Worm (Caenorhabditis elegans): ENCODE results near the gene F25F2.1.

Gene F25F2.1

DNA sequence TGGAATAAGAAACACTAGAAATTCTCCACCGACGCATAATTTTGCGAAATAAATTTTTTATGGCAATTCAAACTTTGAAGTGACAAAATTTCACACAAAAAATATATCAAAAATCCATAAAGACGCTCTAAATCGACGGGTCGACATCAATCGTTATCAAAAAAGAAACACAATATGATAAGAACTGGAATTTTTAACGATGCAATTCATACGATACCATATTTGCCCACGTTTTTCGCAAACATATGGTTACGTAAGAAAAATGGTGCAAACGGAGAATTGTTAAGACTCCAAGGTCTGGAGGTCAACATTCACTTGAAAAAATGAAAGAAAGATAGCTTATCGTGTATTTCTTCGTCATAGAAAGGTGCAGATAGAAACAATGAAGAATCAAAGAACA is 2.5 kb upstream of the F25F2.1 start:
- TF ChIP-seq him-1 (tag; optimal IDR thresholded peaks at IDR 0.05) (no peak), W03F9.2 (tag; optimal IDR thresholded peaks at IDR 0.05) (no peak), dao-5 (tag; optimal IDR thresholded peaks at IDR 0.05) (no peak)

DNA sequence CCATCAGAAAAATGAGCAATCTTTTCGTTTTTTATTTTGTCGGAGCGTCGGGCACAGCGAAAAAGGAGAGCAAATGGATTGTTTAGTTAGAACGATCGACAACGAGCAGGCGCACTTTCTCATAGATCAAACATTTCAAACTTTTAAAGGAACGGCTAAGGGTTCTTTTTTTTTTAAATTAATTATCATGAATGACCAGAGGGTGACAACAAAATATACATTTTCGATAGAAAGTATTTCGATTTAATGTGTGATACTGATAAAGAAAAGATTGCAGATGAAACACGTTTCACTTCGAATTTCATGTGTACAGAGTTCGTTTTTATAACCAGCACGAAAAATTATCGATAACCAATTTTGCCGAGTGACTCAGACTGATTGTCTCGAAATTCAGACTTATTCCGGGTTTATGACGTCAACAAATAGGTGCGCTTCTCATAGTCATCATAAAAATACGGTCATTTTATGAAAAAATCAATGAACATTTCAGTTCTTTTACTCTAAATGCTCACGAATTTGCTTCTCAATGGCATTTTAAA is 2.0 kb upstream of the F25F2.1 start:
- TF ChIP-seq W03F9.2 (tag; optimal IDR thresholded peaks at IDR 0.05) (peak; percentile 14), him-1 (tag; optimal IDR thresholded peaks at IDR 0.05) (no peak)

DNA sequence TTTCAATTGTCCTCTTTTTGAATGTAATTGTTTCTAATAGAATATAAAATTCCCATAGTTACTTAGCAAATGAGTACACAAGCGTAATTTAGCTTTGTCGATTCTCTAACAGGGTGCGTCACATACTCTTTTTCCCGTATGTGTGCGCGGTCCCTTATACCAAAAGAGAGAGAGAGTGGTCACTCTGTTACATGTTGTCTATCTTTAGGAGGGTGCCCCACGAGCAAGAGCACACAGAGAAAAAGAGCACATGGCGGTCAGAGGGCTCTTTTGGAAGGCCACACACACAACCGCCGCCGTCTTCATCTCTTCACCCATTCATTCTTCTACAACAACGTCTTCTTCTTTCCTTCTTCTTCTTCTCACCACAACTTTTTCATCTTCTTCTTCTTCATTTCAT is 5.3 kb downstream of the F25F2.1 start:
- TF ChIP-seq him-1 (tag; optimal IDR thresholded peaks at IDR 0.05), result peak; percentile 42
- TF ChIP-seq dao-5 (tag; optimal IDR thresholded peaks at IDR 0.05), result no peak

DNA sequence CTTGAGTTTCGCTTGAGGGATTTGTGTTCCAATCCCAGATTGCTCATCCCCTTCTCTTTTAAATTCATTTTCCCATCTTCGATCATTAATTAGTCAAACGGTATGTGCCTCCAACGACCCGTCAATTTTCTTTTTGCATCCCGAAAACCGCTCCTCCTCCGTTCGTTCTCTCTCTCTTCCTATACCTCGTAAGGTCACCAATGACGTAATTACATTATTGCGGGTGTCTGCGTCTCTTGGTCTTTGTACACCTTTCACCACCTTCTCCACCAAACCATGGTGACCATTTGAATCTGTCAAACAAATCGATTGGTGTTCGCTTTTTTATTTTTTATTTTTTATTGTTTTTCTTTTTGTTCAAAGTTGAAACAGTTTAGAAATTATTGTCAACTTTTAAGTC is 6.5 kb downstream of the F25F2.1 start:
- TF ChIP-seq dao-5 (tag; optimal IDR thresholded peaks at IDR 0.05) (no peak), him-1 (tag; optimal IDR thresholded peaks at IDR 0.05) (no peak)

DNA sequence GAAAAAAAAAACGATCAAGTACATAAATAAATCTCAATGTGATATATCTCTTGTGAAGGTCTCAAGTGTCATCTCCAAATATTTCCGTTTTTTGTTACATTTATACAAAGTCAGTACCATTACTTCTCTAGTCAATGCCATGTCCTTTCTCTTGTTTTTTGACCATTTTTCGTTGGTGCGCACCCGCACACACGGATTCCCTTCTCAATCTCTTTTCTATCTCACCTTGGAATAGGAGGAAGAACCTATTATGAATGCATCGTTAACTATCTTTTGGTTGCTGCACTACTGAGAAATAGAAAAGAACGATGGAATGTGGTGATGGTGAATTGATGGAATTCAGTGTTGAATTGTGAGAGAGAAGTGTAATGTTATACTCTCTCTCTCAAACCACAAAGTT is 9.1 kb downstream of the F25F2.1 start:
- TF ChIP-seq dao-5 (tag; optimal IDR thresholded peaks at IDR 0.05), result no peak
- no peak for TF ChIP-seq him-1 (tag; optimal IDR thresholded peaks at IDR 0.05)
- no peak for TF ChIP-seq W03F9.2 (tag; optimal IDR thresholded peaks at IDR 0.05)

DNA sequence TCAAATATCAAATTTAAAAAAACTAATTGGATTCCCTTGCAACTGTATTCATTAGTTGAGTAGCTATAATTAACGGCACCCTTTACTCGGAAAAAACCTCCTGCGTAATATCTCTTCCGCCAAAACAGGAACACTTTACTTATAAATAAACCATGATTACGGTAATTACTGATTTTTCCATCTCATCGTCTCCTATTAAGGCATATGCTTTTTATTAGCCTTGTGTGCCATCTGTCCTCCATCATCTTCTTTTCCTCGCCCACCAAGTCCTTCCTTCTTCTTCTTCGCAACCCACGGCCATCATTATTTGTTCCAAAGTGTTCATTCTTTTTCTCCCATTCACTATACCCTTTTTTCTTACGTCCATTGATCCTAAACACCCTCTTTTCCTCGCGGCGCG is 10.8 kb downstream of the F25F2.1 start:
- TF ChIP-seq dao-5 (tag; optimal IDR thresholded peaks at IDR 0.05) (no peak), him-1 (tag; optimal IDR thresholded peaks at IDR 0.05) (no peak), W03F9.2 (tag; optimal IDR thresholded peaks at IDR 0.05) (no peak)

DNA sequence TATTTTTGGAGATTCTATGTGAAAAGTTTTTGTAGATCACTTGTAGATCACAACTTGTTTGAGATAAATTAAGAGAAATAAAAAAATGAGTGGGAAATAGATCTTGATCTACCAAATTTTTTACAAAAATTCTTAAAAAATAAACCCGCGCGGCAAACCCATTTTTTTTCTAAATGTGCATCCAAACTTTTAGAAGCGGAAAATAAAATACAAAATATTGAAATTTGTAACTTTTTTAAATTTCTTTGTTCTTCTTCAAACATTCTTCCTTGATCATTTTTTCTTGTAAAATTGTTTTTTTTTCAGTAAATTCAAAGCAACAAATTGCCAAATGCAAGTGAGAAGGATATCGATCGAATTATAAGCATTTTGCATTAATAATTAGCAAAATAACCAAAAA is 11.4 kb downstream of the F25F2.1 start, which contains the start of gene cdh-4:
Gene cdh-4, plus strand, starts transcription at position 301 of the 400 bp plus-strand sequence.
- no peak for TF ChIP-seq dao-5 (tag; optimal IDR thresholded peaks at IDR 0.05)
- no peak for TF ChIP-seq W03F9.2 (tag; optimal IDR thresholded peaks at IDR 0.05)
- no peak for TF ChIP-seq him-1 (tag; optimal IDR thresholded peaks at IDR 0.05)

DNA sequence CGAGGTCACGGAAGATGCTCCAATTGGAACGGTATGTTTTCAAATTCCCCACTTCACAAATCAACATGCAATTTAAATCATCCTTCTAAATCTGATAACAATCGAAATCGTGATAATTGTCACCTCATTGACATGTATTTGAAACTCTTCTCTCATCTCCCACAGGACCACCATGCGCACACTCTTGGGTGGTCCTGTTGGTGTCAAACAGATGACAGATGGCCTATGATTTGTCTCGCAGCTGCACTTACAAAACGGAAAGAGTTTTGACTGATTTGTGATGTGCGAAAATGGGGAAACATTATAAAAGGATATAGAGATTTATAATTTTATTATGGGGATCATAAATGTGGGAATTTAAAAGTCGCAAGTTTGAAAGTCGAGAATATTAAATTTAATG is 14.8 kb downstream of the F25F2.1 start:
- no peak for TF ChIP-seq W03F9.2 (tag; optimal IDR thresholded peaks at IDR 0.05)
- no peak for TF ChIP-seq him-1 (tag; optimal IDR thresholded peaks at IDR 0.05)
- no peak for TF ChIP-seq dao-5 (tag; optimal IDR thresholded peaks at IDR 0.05)

DNA sequence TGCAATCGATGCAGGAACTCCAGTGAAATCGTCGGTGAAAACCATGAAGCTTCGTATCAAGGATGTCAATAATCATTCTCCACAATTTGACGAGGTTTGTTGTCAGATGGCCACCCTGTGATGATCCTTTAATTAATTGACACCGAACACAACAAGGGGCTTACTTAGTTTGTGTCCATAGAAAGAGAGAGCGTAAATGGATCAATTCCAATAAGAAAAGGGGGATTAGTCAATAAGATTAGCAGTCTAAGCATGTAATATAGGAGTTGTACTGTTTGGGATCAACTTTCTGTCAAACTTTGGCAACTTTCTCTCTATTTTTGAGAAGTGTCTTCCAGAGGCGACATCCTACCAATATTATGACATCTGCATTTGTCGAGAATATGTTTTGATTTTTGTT is 15.4 kb downstream of the F25F2.1 start:
- TF ChIP-seq him-1 (tag; optimal IDR thresholded peaks at IDR 0.05) (no peak), dao-5 (tag; optimal IDR thresholded peaks at IDR 0.05) (no peak), W03F9.2 (tag; optimal IDR thresholded peaks at IDR 0.05) (no peak)

DNA sequence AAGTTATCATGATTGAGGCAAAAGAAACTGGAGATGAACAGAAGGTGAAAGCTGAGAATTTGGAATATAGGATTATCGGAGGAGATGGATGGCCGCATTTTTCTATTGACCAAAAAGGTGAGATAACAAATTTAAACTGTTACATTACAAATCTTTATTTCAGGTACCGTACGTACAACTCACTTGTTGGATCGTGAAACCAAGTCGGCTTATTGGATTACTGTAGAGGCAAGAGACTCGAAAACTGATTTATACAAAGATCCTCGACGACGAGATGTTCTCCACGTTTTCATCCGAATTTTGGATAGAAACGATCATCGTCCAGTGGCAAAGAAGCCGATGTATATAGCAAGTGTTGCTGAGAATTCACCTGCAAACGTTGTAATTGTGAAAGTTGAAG is 17.3 kb downstream of the F25F2.1 start:
- TF ChIP-seq dao-5 (tag; optimal IDR thresholded peaks at IDR 0.05), result no peak
- TF ChIP-seq him-1 (tag; optimal IDR thresholded peaks at IDR 0.05), result no peak
- TF ChIP-seq W03F9.2 (tag; optimal IDR thresholded peaks at IDR 0.05), result no peak

DNA sequence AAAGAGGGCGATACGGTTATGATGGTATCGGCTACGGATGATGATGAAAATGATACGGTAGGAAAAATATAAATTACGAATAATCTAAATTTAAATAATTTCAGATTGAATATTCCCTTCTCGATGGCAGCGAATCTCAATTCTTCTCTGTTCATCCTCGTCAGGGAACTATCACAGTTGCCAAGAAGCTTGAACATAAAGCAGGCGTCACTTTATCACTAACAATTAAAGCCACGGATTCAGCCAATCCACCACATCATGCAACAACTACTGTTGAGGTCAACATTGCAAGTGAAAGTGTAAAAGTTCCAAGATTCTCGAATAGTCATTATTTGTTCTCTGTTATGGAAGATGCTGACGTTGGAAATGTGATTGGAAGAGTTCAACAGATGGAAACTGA is 22.3 kb downstream of the F25F2.1 start:
- TF ChIP-seq dao-5 (tag; optimal IDR thresholded peaks at IDR 0.05), result no peak

DNA sequence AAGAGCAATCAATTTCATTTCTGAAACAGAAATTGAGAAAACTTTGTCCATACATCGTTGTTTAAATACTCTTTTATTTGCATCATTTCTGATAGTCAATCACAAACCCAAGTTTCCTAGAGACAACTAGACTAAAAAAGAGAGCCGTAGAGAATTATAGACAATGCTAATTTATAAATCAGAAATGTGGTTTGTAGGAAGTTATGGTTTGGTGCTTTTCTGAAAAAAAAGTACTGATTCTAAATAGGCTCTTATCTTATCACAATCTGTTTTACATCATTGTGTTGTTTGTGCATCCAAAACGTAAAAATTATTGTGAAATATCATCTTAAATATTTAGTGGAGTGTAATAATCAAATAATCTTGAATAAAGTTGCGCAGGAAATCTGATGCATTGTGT is 31.9 kb downstream of the F25F2.1 start, which contains the start of gene ugt-62:
Gene ugt-62, minus strand, starts transcription at position 20 of the 400 bp plus-strand sequence.
- no peak for TF ChIP-seq W03F9.2 (tag; optimal IDR thresholded peaks at IDR 0.05)
- TF ChIP-seq him-1 (tag; optimal IDR thresholded peaks at IDR 0.05), result no peak
- no peak for TF ChIP-seq dao-5 (tag; optimal IDR thresholded peaks at IDR 0.05)

DNA sequence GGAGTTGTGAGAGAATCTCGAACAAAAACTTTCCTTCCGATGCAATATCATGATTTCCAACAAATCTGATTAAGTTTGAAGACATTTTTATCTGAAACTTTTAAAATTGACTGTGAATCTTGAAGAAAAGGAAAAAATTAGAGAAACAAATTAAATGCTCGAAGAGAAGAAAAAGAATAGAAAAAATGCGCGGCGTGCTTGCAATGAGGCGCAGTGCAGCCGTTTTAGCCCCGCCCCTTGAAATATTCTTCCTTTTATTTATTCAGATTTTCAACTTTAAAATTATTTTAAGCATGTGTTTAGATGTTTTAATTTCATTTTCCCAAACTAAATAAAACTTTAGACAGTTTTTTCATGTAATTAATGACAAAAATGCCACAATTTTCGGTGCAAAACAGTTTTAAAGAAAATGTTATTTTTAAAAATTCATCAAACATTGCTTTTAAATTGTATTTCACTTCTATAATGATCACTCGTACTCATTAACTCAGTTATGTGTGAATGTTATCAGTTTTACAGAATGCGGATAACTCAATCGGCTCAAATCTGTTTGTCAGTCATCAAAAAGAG is 33.8 kb downstream of the F25F2.1 start, which contains the start of the genes mrps-34 and cisd-3.1:
Gene mrps-34, minus strand, starts transcription at position 91 of the 570 bp plus-strand sequence.
Gene cisd-3.1, plus strand, starts transcription at position 520 of the 570 bp plus-strand sequence.
- TF ChIP-seq dao-5 (tag; optimal IDR thresholded peaks at IDR 0.05) (no peak), W03F9.2 (tag; optimal IDR thresholded peaks at IDR 0.05) (no peak), him-1 (tag; optimal IDR thresholded peaks at IDR 0.05) (no peak)

DNA sequence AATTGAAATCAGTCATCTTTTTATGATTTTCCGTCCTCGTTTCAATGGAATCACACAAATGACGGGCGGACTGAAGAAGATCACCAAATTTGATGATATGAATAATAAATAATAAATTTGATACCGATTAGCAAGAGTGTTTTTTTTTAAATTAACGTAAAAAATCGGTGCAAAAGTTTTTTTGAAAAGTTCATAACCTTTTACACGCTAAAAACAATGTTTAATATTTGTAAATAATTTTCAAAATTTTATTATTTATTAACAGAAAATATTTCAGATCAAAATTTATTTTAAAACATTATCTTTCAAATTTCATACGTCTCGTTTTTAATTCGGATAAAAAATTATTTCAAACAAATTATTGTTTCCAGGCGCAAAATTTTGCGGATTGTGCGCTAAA is 36.3 kb downstream of the F25F2.1 start, which contains the start of gene M88.3:
Gene M88.3, minus strand, starts transcription at position 101 of the 400 bp plus-strand sequence.
- TF ChIP-seq him-1 (tag; optimal IDR thresholded peaks at IDR 0.05), result no peak
- no peak for TF ChIP-seq W03F9.2 (tag; optimal IDR thresholded peaks at IDR 0.05)
- TF ChIP-seq dao-5 (tag; optimal IDR thresholded peaks at IDR 0.05), result no peak

DNA sequence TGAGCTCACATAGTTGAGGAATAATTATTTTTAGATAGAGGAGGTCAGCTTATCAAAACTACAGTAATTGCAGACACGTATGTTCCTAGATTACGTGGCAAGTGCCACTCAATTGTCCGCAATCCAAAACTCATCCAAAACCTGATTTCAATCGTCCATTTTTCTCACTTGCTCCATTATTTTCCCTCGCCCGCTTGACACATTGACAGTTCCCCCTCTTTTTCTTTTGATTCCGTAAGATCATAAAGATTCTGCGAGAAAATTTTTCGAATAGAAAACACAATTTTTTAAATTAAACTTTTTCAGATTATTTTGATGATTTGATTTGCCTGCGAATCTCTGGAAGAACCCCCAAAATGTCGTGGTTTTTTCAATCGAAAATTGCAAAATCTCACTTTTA is 40.1 kb downstream of the F25F2.1 start, which contains the start of gene M88.4:
Gene M88.4, plus strand, starts transcription at position 301 of the 400 bp plus-strand sequence.
- TF ChIP-seq W03F9.2 (tag; optimal IDR thresholded peaks at IDR 0.05) (no peak), dao-5 (tag; optimal IDR thresholded peaks at IDR 0.05) (no peak), him-1 (tag; optimal IDR thresholded peaks at IDR 0.05) (no peak)

Measured in whole organism, L4/young adult.